Fruit fly (Drosophila melanogaster) whole organism, embryonic: ENCODE results near the gene Tmx3.

Experiments used
- ATbp ChIP-seq: fragments of 200-800 bp; sonication (Bioruptor generic); optimal IDR thresholded peaks from 2 replicates; lab custom pipeline; 2017; ENCODE audit warnings: missing biosample characterization, mild to moderate bottlenecking, missing genetic modification characterization, missing genetic modification reagents
- Abd-B ChIP-seq: fragments of 200-800 bp; sonication (Bioruptor generic); optimal IDR thresholded peaks from 2 replicates; lab custom pipeline; 2018; ENCODE audit warnings: missing biosample characterization, mild to moderate bottlenecking, missing genetic modification characterization, moderate library complexity
- Atf-2 ChIP-seq: fragments of 200-800 bp; sonication (Bioruptor generic); optimal IDR thresholded peaks from 2 replicates; lab custom pipeline; 2016; ENCODE audit warnings: missing biosample characterization, missing genetic modification characterization
- CG10959 ChIP-seq: fragments of 200-800 bp; sonication (Bioruptor generic); IDR thresholded peaks from 2 replicates; pipeline ENCODE4 v1.3.6; 2022; ENCODE audit warnings: missing biosample characterization, missing genetic modification characterization
- CG13123 ChIP-seq: fragments of 200-800 bp; sonication (Bioruptor generic); optimal IDR thresholded peaks from 2 replicates; lab custom pipeline; 2016; ENCODE audit warnings: missing biosample characterization, missing genetic modification characterization
- CG1603 ChIP-seq: fragments of 200-800 bp; sonication (Bioruptor generic); optimal IDR thresholded peaks from 2 replicates; lab custom pipeline; 2019; ENCODE audit warnings: missing biosample characterization, mild to moderate bottlenecking, missing genetic modification characterization, moderate library complexity
- CG17361 ChIP-seq: fragments of 200-800 bp; sonication (Bioruptor generic); IDR thresholded peaks from 3 replicates; pipeline ENCODE4 v1.3.6; 2022; ENCODE audit warnings: missing biosample characterization, missing genetic modification characterization
- CG17385 ChIP-seq: fragments of 200-800 bp; sonication (Bioruptor generic); optimal IDR thresholded peaks from 3 replicates; lab custom pipeline; 2018; ENCODE audit warnings: missing biosample characterization, mild to moderate bottlenecking, missing genetic modification characterization
- CG18619 ChIP-seq: fragments of 200-800 bp; sonication (Bioruptor generic); optimal IDR thresholded peaks from 3 replicates; lab custom pipeline; 2017; ENCODE audit warnings: missing biosample characterization, mild to moderate bottlenecking, missing genetic modification characterization
- CG2120 ChIP-seq: fragments of 200-800 bp; sonication (Bioruptor generic); optimal IDR thresholded peaks from 3 replicates; lab custom pipeline; 2016; ENCODE audit warnings: missing biosample characterization, missing genetic modification characterization
- CG3065 ChIP-seq: fragments of 200-800 bp; sonication (Bioruptor generic); optimal IDR thresholded peaks from 2 replicates; lab custom pipeline; 2016; ENCODE audit warnings: missing biosample characterization, missing genetic modification characterization
- CG3407 ChIP-seq: fragments of 200-800 bp; sonication (Bioruptor generic); optimal IDR thresholded peaks from 2 replicates; lab custom pipeline; 2018; ENCODE audit warnings: missing biosample characterization, mild to moderate bottlenecking, missing genetic modification characterization
- CG3838 ChIP-seq: fragments of 200-800 bp; sonication (Bioruptor generic); optimal IDR thresholded peaks from 3 replicates; lab custom pipeline; 2016; ENCODE audit warnings: missing biosample characterization, missing genetic modification characterization
- CG4730 ChIP-seq: fragments of 200-800 bp; sonication (Bioruptor generic); IDR thresholded peaks from 2 replicates; pipeline ENCODE4 v1.3.6; 2022; ENCODE audit warnings: missing biosample characterization, missing genetic modification characterization
- CG7963 ChIP-seq: fragments of 200-800 bp; sonication (Bioruptor generic); IDR thresholded peaks from 3 replicates; pipeline ENCODE4 v1.3.6; 2022; ENCODE audit warnings: missing biosample characterization, missing genetic modification characterization; ENCODE audit not compliant: partially characterized antibody
- CG7987 ChIP-seq: fragments of 200-800 bp; sonication (Bioruptor generic); optimal IDR thresholded peaks from 2 replicates; lab custom pipeline; 2018; ENCODE audit warnings: missing biosample characterization, mild to moderate bottlenecking, missing genetic modification characterization, moderate library complexity
- CkIIα-i1 ChIP-seq: fragments of 200-800 bp; sonication (Bioruptor generic); IDR thresholded peaks from 2 replicates; pipeline ENCODE4 v1.3.6; 2022; ENCODE audit warnings: missing biosample characterization, missing genetic modification characterization
- Deaf1 ChIP-seq: fragments of 200-800 bp; optimal IDR thresholded peaks from 3 replicates; lab custom pipeline; 2019; ENCODE audit warnings: missing biosample characterization, mild to moderate bottlenecking, missing genetic modification characterization, moderate library complexity
- Dll ChIP-seq: fragments of 200-800 bp; sonication (Bioruptor generic); IDR thresholded peaks from 4 replicates; pipeline ENCODE4 v1.3.6; 2022; ENCODE audit warnings: missing biosample characterization, missing genetic modification characterization; ENCODE audit not compliant: partially characterized antibody
- ERR ChIP-seq: fragments of 200-800 bp; sonication (Bioruptor generic); optimal IDR thresholded peaks from 2 replicates; lab custom pipeline; 2016; ENCODE audit warnings: missing biosample characterization, missing genetic modification characterization
- HLHmδ ChIP-seq: fragments of 200-800 bp; sonication (Bioruptor generic); optimal IDR thresholded peaks from 2 replicates; lab custom pipeline; 2018; ENCODE audit warnings: missing biosample characterization, mild to moderate bottlenecking, missing genetic modification characterization, moderate library complexity
- Lpt ChIP-seq: fragments of >200 bp; optimal IDR thresholded peaks from 2 replicates; lab custom pipeline; 2018; ENCODE audit warnings: missing biosample characterization, missing genetic modification characterization
- MBD-R2 ChIP-seq: fragments of 200-800 bp; sonication (Bioruptor generic); IDR thresholded peaks from 2 replicates; pipeline ENCODE4 v1.3.6; 2022; ENCODE audit warnings: missing biosample characterization, missing genetic modification characterization
- Meics ChIP-seq: fragments of 200-800 bp; sonication (Bioruptor generic); optimal IDR thresholded peaks from 2 replicates; lab custom pipeline; 2017; ENCODE audit warnings: missing biosample characterization, mild to moderate bottlenecking, missing genetic modification characterization
- NC2β ChIP-seq: fragments of 200-800 bp; sonication (Bioruptor generic); optimal IDR thresholded peaks from 2 replicates; lab custom pipeline; 2016; ENCODE audit warnings: missing biosample characterization, missing genetic modification characterization
- Neu2 ChIP-seq: fragments of 200-800 bp; sonication (Bioruptor generic); optimal IDR thresholded peaks from 3 replicates; lab custom pipeline; 2016; ENCODE audit warnings: missing biosample characterization, missing genetic modification characterization, borderline replicate concordance
- Scr ChIP-seq: fragments of 200-800 bp; sonication (Bioruptor generic); IDR thresholded peaks from 2 replicates; pipeline ENCODE4 v1.3.6; 2022; ENCODE audit warnings: missing biosample characterization, missing genetic modification characterization; ENCODE audit not compliant: partially characterized antibody
- Side ChIP-seq: fragments of 200-800 bp; sonication (Bioruptor generic); optimal IDR thresholded peaks from 2 replicates; lab custom pipeline; 2016; ENCODE audit warnings: missing biosample characterization, missing genetic modification characterization
- Tbp ChIP-seq: fragments of >200 bp; optimal IDR thresholded peaks from 2 replicates; lab custom pipeline; 2018; ENCODE audit warnings: missing biosample characterization, missing genetic modification characterization
- Trl ChIP-seq, 3 experiments: fragments of >200 bp in 2 of 3; fragments of 200-800 bp in 1 of 3; sonication (Bioruptor generic) in 1 of 3; optimal IDR thresholded peaks; 2 replicates in 1 of 3; 3 replicates in 2 of 3; lab custom pipeline; 2016 to 2017; ENCODE audit warnings: missing biosample characterization in 1 of 3, missing genetic modification characterization in 1 of 3
- Usf ChIP-seq: fragments of 200-800 bp; sonication (Bioruptor generic); optimal IDR thresholded peaks from 2 replicates; lab custom pipeline; 2017; ENCODE audit warnings: missing genotype, missing biosample characterization, missing genetic modification characterization
- abd-A ChIP-seq: fragments of 200-800 bp; sonication (Bioruptor generic); optimal IDR thresholded peaks from 3 replicates; lab custom pipeline; 2019; ENCODE audit warnings: missing biosample characterization, mild to moderate bottlenecking, missing genetic modification characterization, moderate library complexity
- az2 ChIP-seq: fragments of 200-800 bp; sonication (Bioruptor generic); optimal IDR thresholded peaks from 3 replicates; lab custom pipeline; 2016; ENCODE audit warnings: missing biosample characterization, missing genetic modification characterization
- bigmax ChIP-seq: fragments of 200-800 bp; sonication (Bioruptor generic); optimal IDR thresholded peaks from 2 replicates; lab custom pipeline; 2018; ENCODE audit warnings: missing biosample characterization, mild to moderate bottlenecking, missing genetic modification characterization
- btn ChIP-seq: fragments of 200-800 bp; sonication (Bioruptor generic); optimal IDR thresholded peaks from 2 replicates; lab custom pipeline; 2016; ENCODE audit warnings: missing biosample characterization, missing genetic modification characterization
- cato ChIP-seq: fragments of 200-800 bp; sonication (Bioruptor generic); optimal IDR thresholded peaks from 2 replicates; lab custom pipeline; 2016; ENCODE audit warnings: missing biosample characterization, missing genetic modification characterization, borderline replicate concordance
- dm ChIP-seq: fragments of 200-800 bp; sonication (Bioruptor generic); optimal IDR thresholded peaks from 3 replicates; lab custom pipeline; 2016; ENCODE audit warnings: missing biosample characterization, missing genetic modification characterization
- gcm ChIP-seq: fragments of 200-800 bp; sonication (Bioruptor generic); optimal IDR thresholded peaks from 2 replicates; lab custom pipeline; 2019; ENCODE audit warnings: missing biosample characterization, mild to moderate bottlenecking, missing genetic modification characterization, moderate library complexity
- gfzf ChIP-seq: fragments of 200-800 bp; sonication (Bioruptor generic); optimal IDR thresholded peaks from 2 replicates; lab custom pipeline; 2016; ENCODE audit warnings: missing biosample characterization, mild to moderate bottlenecking, missing genetic modification characterization, moderate library complexity
- h ChIP-seq: fragments of >200 bp; optimal IDR thresholded peaks from 2 replicates; lab custom pipeline; 2017
- hb ChIP-seq: fragments of 200-800 bp; sonication (Bioruptor generic); IDR thresholded peaks from 3 replicates; pipeline ENCODE4 v1.3.6; 2022; ENCODE audit warnings: missing biosample characterization, missing genetic modification characterization; ENCODE audit not compliant: partially characterized antibody
- hbn ChIP-seq: fragments of 200-800 bp; sonication (Bioruptor generic); IDR thresholded peaks from 2 replicates; pipeline ENCODE4 v1.3.6; 2022; ENCODE audit warnings: missing biosample characterization, missing genetic modification characterization; ENCODE audit not compliant: partially characterized antibody
- hkb ChIP-seq, 2 experiments: fragments of 200-800 bp in 1 of 2; fragments of >200 bp in 1 of 2; sonication (Bioruptor generic) in 1 of 2; IDR thresholded peaks in 1 of 2; optimal IDR thresholded peaks in 1 of 2; 2 replicates each; pipeline versions ENCODE4 v1.3.6 to Lab custom; 2017 to 2022; ENCODE audit warnings: missing biosample characterization in 1 of 2, missing genetic modification characterization in 1 of 2
- jigr1 ChIP-seq: fragments of 200-800 bp; sonication (Bioruptor generic); IDR thresholded peaks from 3 replicates; pipeline ENCODE4 v1.3.6; 2022; ENCODE audit warnings: missing biosample characterization, missing genetic modification characterization
- lilli ChIP-seq: fragments of 200-800 bp; sonication (Bioruptor generic); optimal IDR thresholded peaks from 3 replicates; lab custom pipeline; 2016; ENCODE audit warnings: missing biosample characterization, missing genetic modification characterization
- sna ChIP-seq: fragments of 200-800 bp; sonication (Bioruptor generic); IDR thresholded peaks from 2 replicates; pipeline ENCODE4 v1.3.6; 2022; ENCODE audit warnings: missing biosample characterization, missing genetic modification characterization; ENCODE audit not compliant: partially characterized antibody
- tio ChIP-seq: fragments of 200-800 bp; sonication (Bioruptor generic); optimal IDR thresholded peaks from 2 replicates; lab custom pipeline; 2017; ENCODE audit warnings: missing biosample characterization, missing genetic modification characterization, inconsistent platforms
- ttk ChIP-seq: fragments of 200-800 bp; sonication (Bioruptor generic); IDR thresholded peaks from 2 replicates; pipeline ENCODE4 v2.1.2; 2022; ENCODE audit warnings: missing biosample characterization, missing genetic modification characterization
- unpg ChIP-seq: fragments of 200-800 bp; sonication (Bioruptor generic); optimal IDR thresholded peaks from 3 replicates; lab custom pipeline; 2018; ENCODE audit warnings: missing biosample characterization, mild to moderate bottlenecking, missing genetic modification characterization, moderate library complexity
- wor ChIP-seq: fragments of 200-800 bp; sonication (Bioruptor generic); IDR thresholded peaks from 2 replicates; pipeline ENCODE4 v1.3.6; 2022; ENCODE audit warnings: missing biosample characterization, missing genetic modification characterization

The Tmx3 gene

dm6 chr3L:16202550-16202949 is 26.4 kb upstream of the Tmx3 start (continued):
- peak; percentile 39 for TF ChIP-seq lilli
- no peak for TF ChIP-seq CG1603 (tag; lab: Kevin White, UChicago)
- TF ChIP-seq ERR (GFP tag; lab: Kevin White, UChicago), result no peak
- 0 out of 2 replicates have a peak, but pooled peaks have one; percentile 14 for TF ChIP-seq MBD-R2 (GFP tag; lab: Robert Waterston, UW)
- TF ChIP-seq ttk, result peak; percentile 19; the same call in 1 of the 2 replicates
- TF ChIP-seq CG7963 (GFP tag; lab: Robert Waterston, UW), result no peak
- peak; percentile 48 for TF ChIP-seq Abd-B (GFP tag; lab: Kevin White, UChicago)
- peak; percentile 10 for TF ChIP-seq Side (GFP tag; lab: Kevin White, UChicago)
- peak; percentile 69 for TF ChIP-seq CG2120 (GFP tag; lab: Kevin White, UChicago)
- no peak for TF ChIP-seq abd-A (tag; lab: Kevin White, UChicago)
- no peak for TF ChIP-seq CG13123 (GFP tag; lab: Kevin White, UChicago)
- no peak for TF ChIP-seq bigmax
- no peak for TF ChIP-seq hb (GFP tag; lab: Robert Waterston, UW)
- TF ChIP-seq CG17361, result peak; percentile 54; the same call in 2 of the 3 replicates
- peak; percentile 33 for TF ChIP-seq Atf-2 (GFP tag; lab: Kevin White, UChicago)
- TF ChIP-seq Tbp (GFP tag; lab: Kevin White, UChicago), result no peak
- TF ChIP-seq CG18619 (GFP tag; lab: Kevin White, UChicago), result peak; percentile 36
- TF ChIP-seq Scr (GFP tag; lab: Robert Waterston, UW), result no peak
- TF ChIP-seq sna (GFP tag; lab: Robert Waterston, UW), result no peak
- no peak for TF ChIP-seq CG10959 (GFP tag; lab: Robert Waterston, UW)
- no peak for TF ChIP-seq jigr1
- TF ChIP-seq gcm (GFP tag; lab: Kevin White, UChicago), result no peak
- TF ChIP-seq Trl (optimal IDR thresholded peaks at IDR 0.05; lab: Kevin White, UChicago), result no peak
- peak; percentile 2 for TF ChIP-seq Trl (GFP tag; optimal IDR thresholded peaks at IDR 0.05; lab: Kevin White, UChicago)
- no peak for TF ChIP-seq HLHmδ (GFP tag; lab: Kevin White, UChicago)
- no peak for TF ChIP-seq h

- peak; percentile 88 for TF ChIP-seq Meics
- peak; percentile 80 for TF ChIP-seq CG4730 (GFP tag; lab: Robert Waterston, UW)
- peak; percentile 81 for TF ChIP-seq unpg
- peak; percentile 59 for TF ChIP-seq Deaf1
- TF ChIP-seq CG7987 (GFP tag; lab: Kevin White, UChicago), result peak; percentile 25
- peak; percentile 52 for TF ChIP-seq tio (GFP tag; lab: Kevin White, UChicago)
- no peak for TF ChIP-seq gfzf (GFP tag; lab: Kevin White, UChicago)
- no peak for TF ChIP-seq Dll (GFP tag; lab: Robert Waterston, UW)
- TF ChIP-seq hbn (GFP tag; lab: Robert Waterston, UW), result no peak
- TF ChIP-seq dm (GFP tag; lab: Kevin White, UChicago), result peak; percentile 1
- TF ChIP-seq Usf (GFP tag; lab: Kevin White, UChicago), result peak; percentile 26
- no peak for TF ChIP-seq Neu2
- TF ChIP-seq NC2β (GFP tag; lab: Kevin White, UChicago), result peak; percentile 9
- peak; percentile 52; the same call in 1 of the 2 replicates for TF ChIP-seq wor (GFP tag; lab: Robert Waterston, UW)
- TF ChIP-seq CG17385 (GFP tag; lab: Kevin White, UChicago), result peak; percentile 76
- TF ChIP-seq btn, result peak; percentile 42
- TF ChIP-seq CkIIα-i1, result peak; percentile 75; the same call in 1 of the 2 replicates
- peak; percentile 41 for TF ChIP-seq CG3407
- TF ChIP-seq ATbp (GFP tag; lab: Kevin White, UChicago), result peak; percentile 72
- no peak for TF ChIP-seq hkb (optimal IDR thresholded peaks at IDR 0.05; lab: Kevin White, UChicago)
- peak; percentile 81 for TF ChIP-seq hkb (GFP tag; IDR thresholded peaks at IDR 0.05; lab: Robert Waterston, UW)
- TF ChIP-seq az2 (GFP tag; lab: Kevin White, UChicago), result peak; percentile 66
- TF ChIP-seq CG3838 (GFP tag; lab: Kevin White, UChicago), result no peak
- no peak for TF ChIP-seq Lpt (GFP tag; lab: Kevin White, UChicago)
- peak; percentile 3 for TF ChIP-seq CG3065
- TF ChIP-seq cato (GFP tag; lab: Kevin White, UChicago), result peak; percentile 25
These were observed 25.7 kb upstream of the Tmx3 start for dm6 chr3L:16203236-16203635.
